Fruit fly (Drosophila melanogaster) whole organism, embryonic: Measurements from ENCODE around the gene endos.

ENCODE experiments used
- BtbVII ChIP-seq: fragments of 200-800 bp; sonication (Bioruptor generic); optimal IDR thresholded peaks from 3 replicates; lab custom pipeline; 2017; ENCODE audit warnings: missing biosample characterization, mild to moderate bottlenecking, missing genetic modification characterization
- CG10543 ChIP-seq: fragments of 200-800 bp; sonication (Bioruptor generic); optimal IDR thresholded peaks from 3 replicates; lab custom pipeline; 2017; ENCODE audit warnings: missing biosample characterization, mild to moderate bottlenecking, missing genetic modification characterization, moderate library complexity
- CG10565 ChIP-seq: fragments of 200-800 bp; sonication (Bioruptor generic); optimal IDR thresholded peaks from 3 replicates; lab custom pipeline; 2016; ENCODE audit warnings: missing biosample characterization, mild to moderate bottlenecking, missing genetic modification characterization
- CG10654 ChIP-seq: fragments of 200-800 bp; sonication (Bioruptor generic); optimal IDR thresholded peaks from 2 replicates; lab custom pipeline; 2016; ENCODE audit warnings: missing biosample characterization, missing genetic modification characterization
- CG11723 ChIP-seq: fragments of 200-800 bp; sonication (Bioruptor generic); optimal IDR thresholded peaks from 2 replicates; lab custom pipeline; 2017; ENCODE audit warnings: missing biosample characterization, mild to moderate bottlenecking, missing genetic modification characterization
- CG12071 ChIP-seq: fragments of 200-800 bp; sonication (Bioruptor generic); optimal IDR thresholded peaks from 3 replicates; lab custom pipeline; 2018; ENCODE audit warnings: missing biosample characterization, mild to moderate bottlenecking, missing genetic modification characterization
- CG12236 ChIP-seq: fragments of 200-800 bp; sonication (Bioruptor generic); optimal IDR thresholded peaks from 2 replicates; lab custom pipeline; 2016; ENCODE audit warnings: missing biosample characterization, missing genetic modification characterization
- CG1233 ChIP-seq: fragments of 200-800 bp; sonication (Bioruptor generic); optimal IDR thresholded peaks from 4 replicates; lab custom pipeline; 2018; ENCODE audit warnings: missing biosample characterization, mild to moderate bottlenecking, missing genetic modification characterization
- CG12659 ChIP-seq: fragments of 200-800 bp; sonication (Bioruptor generic); optimal IDR thresholded peaks from 3 replicates; lab custom pipeline; 2017; ENCODE audit warnings: mild to moderate bottlenecking, missing biosample characterization, missing genetic modification reagents, missing genetic modification characterization
- CG14710 ChIP-seq: fragments of 200-800 bp; sonication (Bioruptor generic); optimal IDR thresholded peaks from 3 replicates; lab custom pipeline; 2019; ENCODE audit warnings: missing biosample characterization, mild to moderate bottlenecking, missing genetic modification characterization, moderate library complexity
- CG17361 ChIP-seq: fragments of 200-800 bp; sonication (Bioruptor generic); IDR thresholded peaks from 3 replicates; pipeline ENCODE4 v1.3.6; 2022; ENCODE audit warnings: missing biosample characterization, missing genetic modification characterization
- CG17612 ChIP-seq: fragments of 200-800 bp; sonication (Bioruptor generic); IDR thresholded peaks from 2 replicates; pipeline ENCODE4 v1.3.6; 2022; ENCODE audit warnings: missing biosample characterization, missing genetic modification characterization
- CG18599 ChIP-seq: fragments of 200-800 bp; sonication (Bioruptor generic); optimal IDR thresholded peaks from 3 replicates; lab custom pipeline; 2017; ENCODE audit warnings: missing biosample characterization, missing genetic modification characterization, mild to moderate bottlenecking, moderate library complexity, missing genetic modification reagents
- CG2875 ChIP-seq: fragments of 200-800 bp; sonication (Bioruptor generic); optimal IDR thresholded peaks from 2 replicates; lab custom pipeline; 2017; ENCODE audit warnings: missing biosample characterization, mild to moderate bottlenecking, missing genetic modification characterization, missing genetic modification reagents
- CG31365 ChIP-seq: fragments of 200-800 bp; sonication (Bioruptor generic); optimal IDR thresholded peaks from 2 replicates; lab custom pipeline; 2018; ENCODE audit warnings: missing biosample characterization, mild to moderate bottlenecking, missing genetic modification characterization
- CG3163 ChIP-seq: fragments of 200-800 bp; sonication (Bioruptor generic); optimal IDR thresholded peaks from 3 replicates; lab custom pipeline; 2016; ENCODE audit warnings: missing biosample characterization, missing genetic modification characterization
- CG32767 ChIP-seq: fragments of 200-800 bp; sonication (Bioruptor generic); IDR thresholded peaks from 2 replicates; pipeline ENCODE4 v1.3.6; 2022; ENCODE audit warnings: missing biosample characterization, missing genetic modification characterization
- CG34224 ChIP-seq: fragments of 200-800 bp; sonication (Bioruptor generic); IDR thresholded peaks from 3 replicates; pipeline ENCODE4 v1.3.6; 2022; ENCODE audit warnings: missing biosample characterization, missing genetic modification characterization; ENCODE audit not compliant: partially characterized antibody
- CG34422 ChIP-seq: fragments of 200-800 bp; sonication (Bioruptor generic); IDR thresholded peaks from 3 replicates; pipeline ENCODE4 v1.3.6; 2022; ENCODE audit warnings: missing biosample characterization, missing genetic modification characterization
- CG8089 ChIP-seq: fragments of 200-800 bp; sonication (Bioruptor generic); optimal IDR thresholded peaks from 3 replicates; lab custom pipeline; 2016; ENCODE audit warnings: missing biosample characterization, missing genetic modification characterization
- CG9797 ChIP-seq: fragments of 200-800 bp; sonication (Bioruptor generic); optimal IDR thresholded peaks from 3 replicates; lab custom pipeline; 2018; ENCODE audit warnings: missing biosample characterization, mild to moderate bottlenecking, missing genetic modification characterization
- HLH54F ChIP-seq: fragments of 200-800 bp; sonication (Bioruptor generic); optimal IDR thresholded peaks from 3 replicates; lab custom pipeline; 2016; ENCODE audit warnings: missing biosample characterization, missing genetic modification characterization
- HmgZ ChIP-seq: fragments of 200-800 bp; sonication (Bioruptor generic); optimal IDR thresholded peaks from 2 replicates; lab custom pipeline; 2018; ENCODE audit warnings: missing biosample characterization, mild to moderate bottlenecking, missing genetic modification characterization
- Hr51 ChIP-seq, 2 experiments: fragments of 200-800 bp; sonication (Bioruptor generic); optimal IDR thresholded peaks; 2 replicates in 1 of 2; 3 replicates in 1 of 2; lab custom pipeline; 2016 to 2018; ENCODE audit warnings: missing biosample characterization in 2 of 2, missing genetic modification characterization in 2 of 2, mild to moderate bottlenecking in 1 of 2, moderate library complexity in 1 of 2
- Hr78 ChIP-seq, 2 experiments: fragments of 200-800 bp in 1 of 2; fragments of >200 bp in 1 of 2; sonication (Bioruptor generic) in 1 of 2; optimal IDR thresholded peaks; 2 replicates each; lab custom pipeline; 2017 to 2019; ENCODE audit warnings: missing biosample characterization in 2 of 2, missing genetic modification characterization in 2 of 2, mild to moderate bottlenecking in 1 of 2, moderate library complexity in 1 of 2
- Jarid2 ChIP-seq: fragments of 200-800 bp; sonication (Bioruptor generic); optimal IDR thresholded peaks from 3 replicates; lab custom pipeline; 2017; ENCODE audit warnings: mild to moderate bottlenecking, missing biosample characterization, missing genetic modification reagents, missing genetic modification characterization
- Ptx1 ChIP-seq: fragments of 200-800 bp; sonication (Bioruptor generic); IDR thresholded peaks from 2 replicates; pipeline ENCODE4 v1.3.6; 2022; ENCODE audit warnings: missing biosample characterization, missing genetic modification characterization
- Sin3A ChIP-seq: fragments of >200 bp; optimal IDR thresholded peaks from 2 replicates; lab custom pipeline; 2018
- Spps ChIP-seq: fragments of 200-800 bp; sonication (Bioruptor generic); optimal IDR thresholded peaks from 2 replicates; lab custom pipeline; 2018; ENCODE audit warnings: missing biosample characterization, mild to moderate bottlenecking, missing genetic modification characterization
- Vsx1 ChIP-seq: fragments of 200-800 bp; sonication (Bioruptor generic); optimal IDR thresholded peaks from 2 replicates; lab custom pipeline; 2017; ENCODE audit warnings: missing biosample characterization, mild to moderate bottlenecking, missing genetic modification characterization, missing genetic modification reagents
- ara ChIP-seq: fragments of 200-800 bp; sonication (Bioruptor generic); IDR thresholded peaks from 2 replicates; pipeline ENCODE4 v1.3.6; 2022; ENCODE audit warnings: missing biosample characterization, missing genetic modification characterization
- bbx ChIP-seq: fragments of 200-800 bp; sonication (Bioruptor generic); IDR thresholded peaks from 2 replicates; pipeline ENCODE4 v1.3.6; 2022; ENCODE audit warnings: missing biosample characterization, missing genetic modification characterization; ENCODE audit not compliant: partially characterized antibody
- bowl ChIP-seq: fragments of 200-800 bp; sonication (Bioruptor generic); IDR thresholded peaks from 2 replicates; pipeline ENCODE4 v1.3.6; 2022; ENCODE audit warnings: missing biosample characterization, missing genetic modification characterization
- crol ChIP-seq: fragments of 200-800 bp; sonication (Bioruptor generic); IDR thresholded peaks from 2 replicates; pipeline ENCODE4 v1.3.6; 2022; ENCODE audit warnings: missing biosample characterization, missing genetic modification characterization
- hb ChIP-seq: fragments of 200-800 bp; sonication (Bioruptor generic); IDR thresholded peaks from 3 replicates; pipeline ENCODE4 v1.3.6; 2022; ENCODE audit warnings: missing biosample characterization, missing genetic modification characterization; ENCODE audit not compliant: partially characterized antibody
- jigr1 ChIP-seq: fragments of 200-800 bp; sonication (Bioruptor generic); IDR thresholded peaks from 3 replicates; pipeline ENCODE4 v1.3.6; 2022; ENCODE audit warnings: missing biosample characterization, missing genetic modification characterization
- kah ChIP-seq: fragments of 200-800 bp; sonication (Bioruptor generic); optimal IDR thresholded peaks from 2 replicates; lab custom pipeline; 2018; ENCODE audit warnings: missing biosample characterization, mild to moderate bottlenecking, missing genetic modification characterization
- kni ChIP-seq: fragments of 200-800 bp; sonication (Bioruptor generic); optimal IDR thresholded peaks from 3 replicates; lab custom pipeline; 2017; ENCODE audit warnings: mild to moderate bottlenecking, missing biosample characterization, missing genetic modification reagents, missing genetic modification characterization
- lilli ChIP-seq: fragments of 200-800 bp; sonication (Bioruptor generic); optimal IDR thresholded peaks from 3 replicates; lab custom pipeline; 2016; ENCODE audit warnings: missing biosample characterization, missing genetic modification characterization
- maf-S ChIP-seq: fragments of 200-800 bp; sonication (Bioruptor generic); optimal IDR thresholded peaks from 2 replicates; lab custom pipeline; 2016; ENCODE audit warnings: missing biosample characterization, missing genetic modification characterization
- oc ChIP-seq: fragments of 200-800 bp; sonication (Bioruptor generic); optimal IDR thresholded peaks from 2 replicates; lab custom pipeline; 2018; ENCODE audit warnings: missing biosample characterization, mild to moderate bottlenecking, missing genetic modification characterization, moderate library complexity
- org-1 ChIP-seq: fragments of 200-800 bp; sonication (Bioruptor generic); optimal IDR thresholded peaks from 2 replicates; lab custom pipeline; 2017; ENCODE audit warnings: missing biosample characterization, missing genetic modification characterization
- pnt ChIP-seq: fragments of 200-800 bp; sonication (Bioruptor generic); optimal IDR thresholded peaks from 3 replicates; lab custom pipeline; 2016; ENCODE audit warnings: missing biosample characterization, missing genetic modification characterization
- sens-2 ChIP-seq: fragments of 200-800 bp; sonication (Bioruptor generic); IDR thresholded peaks from 2 replicates; pipeline ENCODE4 v1.3.6; 2022; ENCODE audit warnings: missing biosample characterization, missing genetic modification characterization
- sug ChIP-seq: fragments of 200-800 bp; optimal IDR thresholded peaks from 2 replicates; lab custom pipeline; 2019; ENCODE audit warnings: missing biosample characterization, mild to moderate bottlenecking, missing genetic modification characterization, moderate library complexity
- trem ChIP-seq: fragments of 200-800 bp; optimal IDR thresholded peaks from 3 replicates; lab custom pipeline; 2019; ENCODE audit warnings: missing biosample characterization, mild to moderate bottlenecking, missing genetic modification characterization, moderate library complexity
- zen2 ChIP-seq: fragments of 200-800 bp; sonication (Bioruptor generic); IDR thresholded peaks from 3 replicates; pipeline ENCODE4 v1.3.6; 2022; ENCODE audit warnings: missing biosample characterization, missing genetic modification characterization; ENCODE audit not compliant: partially characterized antibody

endos gene

DNA sequence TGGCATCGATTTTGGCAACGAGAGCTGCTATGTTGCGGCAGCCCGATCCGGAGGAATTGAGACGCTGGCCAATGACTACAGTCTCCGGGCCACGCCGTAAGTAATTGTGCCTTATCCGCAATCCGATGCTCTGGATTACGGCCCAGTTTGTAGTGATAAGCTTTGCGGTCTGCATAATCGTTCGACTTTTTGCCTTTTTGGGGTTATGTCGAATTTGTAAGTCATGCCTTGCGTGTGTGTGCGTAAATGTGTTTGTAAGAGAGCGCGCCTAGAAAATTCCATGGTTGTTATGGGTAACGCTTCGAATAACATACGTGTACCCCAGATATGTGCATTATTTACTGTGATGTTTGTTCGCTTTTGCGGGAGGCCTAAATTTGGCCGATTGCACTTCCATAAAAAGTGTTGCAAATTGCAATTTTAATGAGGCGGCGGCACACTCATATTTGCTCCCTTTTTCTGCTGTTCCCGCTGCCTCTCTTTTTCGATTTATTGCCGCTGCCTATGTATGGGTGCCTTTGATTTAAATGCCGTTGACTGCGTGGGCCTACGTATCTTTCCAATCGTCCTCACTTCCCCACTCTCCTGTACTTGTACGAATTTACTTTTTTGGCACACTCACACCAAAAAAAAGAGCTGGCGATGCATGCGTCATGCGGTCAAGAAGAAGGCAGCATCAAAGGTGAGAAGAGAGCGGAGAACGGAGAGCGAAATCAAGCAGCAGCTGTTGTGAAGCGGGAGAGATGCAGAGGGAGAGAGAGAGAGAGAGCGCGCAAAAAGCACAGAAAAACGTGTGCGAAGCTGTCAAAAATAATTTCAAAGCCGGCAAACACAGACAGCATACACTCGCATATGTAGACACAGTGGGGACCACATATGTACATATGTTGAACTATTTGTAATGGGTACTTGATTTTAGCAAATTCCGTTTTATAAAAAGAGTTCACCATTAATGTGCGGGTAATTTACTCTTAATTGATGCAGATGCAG is 6.4 kb upstream of the endos start (continued):
- no peak for TF ChIP-seq CG3163 (GFP tag; lab: Kevin White, UChicago)
- peak; percentile 45 for TF ChIP-seq kni (GFP tag; lab: Kevin White, UChicago)
- TF ChIP-seq Hr78 (GFP tag; optimal IDR thresholded peaks at IDR 0.05; lab: Kevin White, UChicago), result no peak
- no peak for TF ChIP-seq BtbVII (GFP tag; lab: Kevin White, UChicago)
- no peak for TF ChIP-seq org-1 (GFP tag; lab: Kevin White, UChicago)
- peak; percentile 11 for TF ChIP-seq Spps (tag; lab: Kevin White, UChicago)
- peak; percentile 45; the same call in 1 of the 3 replicates for TF ChIP-seq zen2 (GFP tag; lab: Robert Waterston, UW)
- TF ChIP-seq bowl (GFP tag; lab: Robert Waterston, UW), result no peak
- TF ChIP-seq HmgZ, result peak; percentile 35
- no peak for TF ChIP-seq CG10654 (GFP tag; lab: Kevin White, UChicago)
- peak; percentile 67 for TF ChIP-seq crol (GFP tag; lab: Robert Waterston, UW)
- peak; percentile 12 for TF ChIP-seq CG10543 (GFP tag; lab: Kevin White, UChicago)
- no peak for TF ChIP-seq hb (GFP tag; lab: Robert Waterston, UW)

DNA sequence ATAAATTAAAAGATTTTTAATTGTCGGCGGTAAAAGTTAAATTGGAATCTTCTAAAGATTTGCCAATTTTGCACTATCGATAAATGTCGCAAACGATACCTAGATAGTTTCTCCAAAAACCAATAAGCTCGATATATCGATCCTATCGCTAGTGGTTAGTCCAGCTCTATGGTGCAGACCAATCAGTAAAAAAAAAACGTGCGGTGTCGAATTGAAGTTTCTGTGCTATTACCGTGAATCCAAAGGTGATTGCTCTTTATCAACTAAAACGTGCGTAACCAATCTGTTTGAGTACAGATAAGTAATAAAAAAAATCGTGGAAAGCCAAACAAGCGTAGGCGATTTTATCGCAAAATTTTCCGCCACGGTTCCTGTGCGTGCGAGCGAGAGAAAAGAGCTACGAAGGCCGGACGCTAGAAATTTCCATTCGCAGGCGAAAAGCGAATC is 5.4 kb upstream of the endos start, which contains the start of gene Hsp110:
Hsp110 (plus strand) TSS at position 153 of the 447 bp plus-strand sequence.
- TF ChIP-seq jigr1 (GFP tag; lab: Robert Waterston, UW) (no peak), bbx (GFP tag; lab: Robert Waterston, UW) (peak; percentile 100), lilli (GFP tag; lab: Kevin White, UChicago) (peak; percentile 62), CG1233 (no peak), oc (tag; lab: Kevin White, UChicago) (peak; percentile 3), trem (peak; percentile 65), pnt (GFP tag; lab: Kevin White, UChicago) (no peak), HLH54F (no peak), Hr51 (GFP tag; optimal IDR thresholded peaks at IDR 0.05; lab: Kevin White, UChicago) (no peak), CG12071 (GFP tag; lab: Kevin White, UChicago) (no peak), CG10565 (GFP tag; lab: Kevin White, UChicago) (no peak), Jarid2 (GFP tag; lab: Kevin White, UChicago) (no peak), CG2875 (GFP tag; lab: Kevin White, UChicago) (no peak), kah (GFP tag; lab: Kevin White, UChicago) (no peak), CG18599 (GFP tag; lab: Kevin White, UChicago) (peak; percentile 38), CG12659 (GFP tag; lab: Kevin White, UChicago) (peak; percentile 54), CG8089 (no peak), sens-2 (no peak), CG17361 (peak; percentile 26; the same call in 1 of the 3 replicates), CG14710 (tag; lab: Kevin White, UChicago) (peak; percentile 70), Sin3A (lab: Kevin White, UChicago) (peak; percentile 43), CG34422 (GFP tag; lab: Robert Waterston, UW) (peak; percentile 83; the same call in 1 of the 3 replicates), CG31365 (tag; lab: Kevin White, UChicago) (peak; percentile 8), CG32767 (GFP tag; lab: Robert Waterston, UW) (no peak), CG12236 (no peak), Ptx1 (GFP tag; lab: Robert Waterston, UW) (no peak), sug (tag; lab: Kevin White, UChicago) (peak; percentile 49), ara (no peak), CG34224 (peak; percentile 100), CG17612 (no peak), maf-S (GFP tag; lab: Kevin White, UChicago) (no peak), CG9797 (GFP tag; lab: Kevin White, UChicago) (no peak), Vsx1 (GFP tag; lab: Kevin White, UChicago) (no peak), CG11723 (GFP tag; lab: Kevin White, UChicago) (no peak)
